Fruit fly (Drosophila melanogaster): Measurements from ENCODE around the gene TwdlC.

- TF ChIP-seq psq (optimal IDR thresholded peaks at IDR 0.05) (no peak), Sin3A (optimal IDR thresholded peaks at IDR 0.05) (no peak), ttk (optimal IDR thresholded peaks at IDR 0.05) (no peak), h (optimal IDR thresholded peaks at IDR 0.05) (no peak), insv (optimal IDR thresholded peaks at IDR 0.05) (no peak), Myc (optimal IDR thresholded peaks at IDR 0.05) (no peak)
Observed at dm6 chr3R:26994532-26994931, at the start of gene TwdlC.
